Fruit fly (Drosophila melanogaster): ENCODE measurements around the gene CG13658.

Gene CG13658

DNA sequence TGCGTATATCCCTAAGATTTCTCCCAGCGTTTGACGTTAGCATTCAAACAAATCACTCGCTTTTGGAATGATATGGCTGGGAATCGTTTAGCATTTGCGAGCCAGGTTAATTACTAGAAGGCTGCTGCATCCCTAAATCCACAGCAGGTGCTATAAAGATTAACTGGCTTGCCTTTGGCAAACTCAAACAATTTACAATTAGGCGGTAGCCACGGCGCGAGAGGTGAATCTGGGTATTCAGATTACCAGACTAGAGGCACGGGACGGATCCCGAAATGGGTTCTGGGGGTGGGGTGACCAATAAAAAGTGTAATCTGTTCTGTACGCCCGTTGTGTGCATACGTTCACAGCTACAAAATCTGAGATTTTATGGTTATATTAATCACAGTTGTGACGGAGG lies 6.1 kb upstream of the CG13658 start, which contains the start of gene CG11892:
Gene CG11892 (plus strand): TSS at position 384 of the 400 bp plus-strand sequence.
- TF ChIP-seq Snoo (tag; optimal IDR thresholded peaks at IDR 0.05): no peak
- no peak for TF ChIP-seq rn (GFP tag; IDR thresholded peaks at IDR 0.05)
- TF ChIP-seq D1 (tag; optimal IDR thresholded peaks at IDR 0.05): no peak
- no peak for TF ChIP-seq Ets98B (GFP tag; IDR thresholded peaks at IDR 0.05)
- TF ChIP-seq Pif1A (GFP tag; optimal IDR thresholded peaks at IDR 0.05): no peak
- no peak for TF ChIP-seq Pif1B (GFP tag; optimal IDR thresholded peaks at IDR 0.05)
- TF ChIP-seq CG34367 (tag; optimal IDR thresholded peaks at IDR 0.05): no peak
- no peak for TF ChIP-seq CG17806 (tag; optimal IDR thresholded peaks at IDR 0.05)
- no peak for TF ChIP-seq CG12605 (GFP tag; IDR thresholded peaks at IDR 0.05)
- TF ChIP-seq CG9948 (tag; optimal IDR thresholded peaks at IDR 0.05): no peak
- no peak for TF ChIP-seq CG32121 (GFP tag; IDR thresholded peaks at IDR 0.05)
- TF ChIP-seq CG13204 (GFP tag; optimal IDR thresholded peaks at IDR 0.05): no peak
- TF ChIP-seq CG4496 (GFP tag; IDR thresholded peaks at IDR 0.05): no peak
- TF ChIP-seq CG14655 (GFP tag; optimal IDR thresholded peaks at IDR 0.05): no peak
- TF ChIP-seq gl (tag; optimal IDR thresholded peaks at IDR 0.05): no peak
- no peak for TF ChIP-seq CG15710 (tag; optimal IDR thresholded peaks at IDR 0.05)
- no peak for TF ChIP-seq EcR (GFP tag; optimal IDR thresholded peaks at IDR 0.05)
- TF ChIP-seq fd96Ca (GFP tag; IDR thresholded peaks at IDR 0.05): no peak

DNA sequence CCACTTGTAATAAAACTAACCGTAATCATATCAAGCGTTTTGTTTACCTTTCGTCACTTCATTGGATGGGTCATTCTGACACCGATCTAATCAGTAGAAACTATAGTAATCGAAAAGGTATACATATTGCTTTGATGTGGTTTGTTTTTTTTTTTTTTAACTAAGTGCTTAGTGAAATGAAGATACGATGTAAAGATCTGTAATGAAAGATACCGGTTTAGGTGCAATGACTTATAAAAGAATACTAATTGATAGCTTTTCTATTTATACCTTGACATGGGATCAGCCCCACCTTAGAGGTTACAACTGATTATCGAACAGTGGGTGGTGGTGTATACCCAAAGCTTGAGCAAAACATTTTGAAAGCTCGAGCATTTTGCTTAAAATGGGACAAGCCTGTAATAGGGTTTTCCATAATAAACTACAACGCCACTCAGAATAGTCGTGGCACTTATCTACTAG lies 4.0 kb upstream of the CG13658 start, which contains the start of gene CG31300:
Gene CG31300 (plus strand): TSS at position 412 of the 462 bp plus-strand sequence.
- no peak for TF ChIP-seq Ets98B (GFP tag; IDR thresholded peaks at IDR 0.05)
- no peak for TF ChIP-seq Pif1B (GFP tag; optimal IDR thresholded peaks at IDR 0.05)
- no peak for TF ChIP-seq Pif1A (GFP tag; optimal IDR thresholded peaks at IDR 0.05)
- no peak for TF ChIP-seq CG8159 (tag; optimal IDR thresholded peaks at IDR 0.05)
- no peak for TF ChIP-seq CG10348 (GFP tag; IDR thresholded peaks at IDR 0.05)
- no peak for TF ChIP-seq EcR (GFP tag; optimal IDR thresholded peaks at IDR 0.05)
- TF ChIP-seq rn (GFP tag; IDR thresholded peaks at IDR 0.05): no peak
- TF ChIP-seq CG9948 (tag; optimal IDR thresholded peaks at IDR 0.05): no peak
- TF ChIP-seq CG15710 (tag; optimal IDR thresholded peaks at IDR 0.05): no peak
- TF ChIP-seq gl (tag; optimal IDR thresholded peaks at IDR 0.05): no peak

DNA sequence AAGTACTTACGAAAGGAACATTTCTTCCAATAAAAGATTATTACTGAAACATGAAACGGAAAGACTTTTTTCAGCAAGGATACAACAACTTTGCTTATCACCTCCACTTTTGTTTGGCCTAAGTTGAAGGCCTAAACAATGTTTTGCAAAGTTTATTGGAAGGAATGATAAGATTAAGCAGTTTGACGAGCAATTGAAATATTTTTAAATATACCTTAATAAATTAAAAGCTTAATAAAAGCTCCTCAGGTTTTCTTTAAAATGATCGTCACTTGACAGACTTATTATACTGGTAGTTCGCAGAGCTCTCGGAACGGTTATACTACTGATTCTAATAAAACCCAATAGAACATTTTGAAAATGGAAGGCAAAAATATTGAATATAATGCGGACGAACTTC lies 2.1 kb upstream of the CG13658 start, which contains the start of gene CG31104:
Gene CG31104 (plus strand): TSS at position 301 of the 400 bp plus-strand sequence.
- TF ChIP-seq CG10348 (GFP tag; IDR thresholded peaks at IDR 0.05) (no peak), CG14655 (GFP tag; optimal IDR thresholded peaks at IDR 0.05) (no peak)

DNA sequence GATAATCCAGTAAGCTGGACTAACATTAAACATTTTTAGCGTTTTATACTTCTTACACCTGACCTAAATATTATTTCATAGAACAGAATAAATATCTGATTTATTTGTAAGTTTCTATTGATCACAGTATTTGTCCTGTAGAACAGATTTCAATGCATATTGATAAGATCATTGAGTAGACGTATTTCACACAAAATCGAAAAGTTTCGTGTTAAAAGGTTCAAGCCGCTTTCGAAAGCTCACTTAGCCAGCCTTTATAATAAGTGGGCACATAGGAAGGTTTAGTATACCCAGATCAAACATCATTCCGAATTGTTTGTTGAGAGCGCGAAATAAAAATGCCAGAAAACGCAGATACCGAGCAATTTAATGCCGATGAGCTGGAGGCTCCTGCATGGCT lies 2.3 kb downstream of the CG13658 start, which contains the start of gene CG11893:
Gene CG11893 (plus strand): TSS at position 301 of the 400 bp plus-strand sequence.
- TF ChIP-seq fd96Ca (GFP tag; IDR thresholded peaks at IDR 0.05): no peak
- TF ChIP-seq Ets98B (GFP tag; IDR thresholded peaks at IDR 0.05): no peak
- no peak for TF ChIP-seq CG32121 (GFP tag; IDR thresholded peaks at IDR 0.05)
- no peak for TF ChIP-seq CG34367 (tag; optimal IDR thresholded peaks at IDR 0.05)
- TF ChIP-seq Snoo (tag; optimal IDR thresholded peaks at IDR 0.05): no peak
- TF ChIP-seq CG12605 (GFP tag; IDR thresholded peaks at IDR 0.05): no peak
- TF ChIP-seq CG8301 (tag; optimal IDR thresholded peaks at IDR 0.05): no peak

DNA sequence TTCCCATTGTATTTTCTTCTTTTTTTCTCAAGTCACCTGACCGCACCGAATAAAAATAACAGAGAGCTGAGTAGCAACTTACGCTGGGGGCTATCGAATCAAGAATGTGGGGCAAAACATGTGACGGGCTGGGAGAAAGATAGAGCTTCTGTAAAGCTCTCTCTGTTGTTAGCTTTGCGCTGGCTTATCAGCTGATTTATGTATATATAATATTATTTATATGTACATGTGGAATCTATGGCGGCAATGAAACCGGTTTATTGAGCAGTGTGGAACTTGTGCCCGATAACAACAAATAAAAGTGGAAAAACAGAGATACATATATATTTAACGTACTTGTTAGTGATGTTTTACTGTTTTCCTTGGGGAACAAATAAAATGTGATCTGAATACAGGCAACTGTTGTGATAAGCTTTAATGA lies 5.6 kb downstream of the CG13658 start, which contains the start of gene CG31098:
Gene CG31098 (minus strand): TSS at position 114 of the 421 bp plus-strand sequence.
- no peak for TF ChIP-seq CG12605 (GFP tag; IDR thresholded peaks at IDR 0.05)
- no peak for TF ChIP-seq CG17806 (tag; optimal IDR thresholded peaks at IDR 0.05)
- TF ChIP-seq Pif1A (GFP tag; optimal IDR thresholded peaks at IDR 0.05): peak; percentile 10
- TF ChIP-seq CG4496 (GFP tag; IDR thresholded peaks at IDR 0.05): no peak; the same call in 2 of the 3 replicates
- no peak for TF ChIP-seq CG34367 (tag; optimal IDR thresholded peaks at IDR 0.05)
- peak; percentile 37 for TF ChIP-seq Pif1B (GFP tag; optimal IDR thresholded peaks at IDR 0.05)

DNA sequence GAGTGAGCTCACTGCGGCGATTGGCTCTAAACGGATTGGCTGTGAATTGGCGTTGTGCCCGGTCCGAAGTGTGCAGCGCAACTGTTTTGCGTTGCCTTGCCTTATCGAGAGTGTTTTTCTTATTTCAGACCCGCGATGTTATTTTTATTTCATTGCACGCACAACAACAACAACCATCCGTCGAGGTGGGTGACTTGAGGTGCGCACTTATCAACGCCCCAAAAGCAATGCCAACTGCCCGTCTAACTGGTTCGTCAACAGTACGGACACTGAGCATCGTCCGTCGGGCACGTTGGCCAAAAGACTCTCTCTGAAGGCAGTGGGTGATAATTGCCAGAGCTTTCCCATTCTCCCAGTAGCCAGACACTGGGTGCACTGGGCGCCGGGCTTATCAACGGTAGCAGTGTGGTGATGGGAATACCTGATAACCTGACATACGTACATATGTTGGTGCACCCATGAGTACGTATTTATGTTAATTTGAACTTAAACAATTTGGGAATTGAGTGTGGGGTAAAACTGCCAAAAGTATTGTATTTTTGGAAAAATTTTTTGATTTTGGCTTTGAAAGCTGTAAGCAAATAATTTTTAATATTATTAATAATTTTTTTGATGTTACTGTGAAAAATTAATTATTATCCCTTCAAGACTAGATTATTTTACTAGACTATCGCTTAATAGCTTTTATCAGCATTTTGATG lies 8.2 kb downstream of the CG13658 start, which contains the start of gene CG31102:
Gene CG31102 (minus strand): TSS at position 275 of the 701 bp plus-strand sequence.
- TF ChIP-seq CG34367 (tag; optimal IDR thresholded peaks at IDR 0.05): no peak
- peak; percentile 43; the same call in 1 of the 2 replicates for TF ChIP-seq CG32121 (GFP tag; IDR thresholded peaks at IDR 0.05)
- no peak for TF ChIP-seq CG12605 (GFP tag; IDR thresholded peaks at IDR 0.05)
- TF ChIP-seq gl (tag; optimal IDR thresholded peaks at IDR 0.05): no peak
- no peak for TF ChIP-seq CG15710 (tag; optimal IDR thresholded peaks at IDR 0.05)
- TF ChIP-seq EcR (GFP tag; optimal IDR thresholded peaks at IDR 0.05): peak; percentile 63
- TF ChIP-seq Snoo (tag; optimal IDR thresholded peaks at IDR 0.05): no peak
- no peak for TF ChIP-seq CG17806 (tag; optimal IDR thresholded peaks at IDR 0.05)
- TF ChIP-seq CG9948 (tag; optimal IDR thresholded peaks at IDR 0.05): no peak

DNA sequence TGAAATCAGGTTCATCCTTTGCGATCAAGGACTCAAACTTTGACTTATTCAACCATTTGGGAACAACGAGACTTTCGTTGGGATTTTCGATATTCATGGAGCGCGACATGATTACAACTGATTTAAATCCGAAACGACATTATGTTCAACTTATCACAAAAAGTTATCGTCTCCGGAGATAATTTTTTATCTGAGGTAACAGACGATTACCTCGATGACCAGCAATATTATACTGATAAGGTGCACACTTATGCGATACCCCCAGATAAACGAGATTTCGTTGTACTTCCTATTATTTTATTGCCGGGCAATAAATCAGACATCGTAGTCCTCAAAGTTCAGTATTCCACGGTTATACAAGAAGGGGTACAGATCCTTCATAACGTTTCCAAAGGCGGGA lies 10.4 kb downstream of the CG13658 start, which contains the start of gene CG31097:
Gene CG31097 (minus strand): TSS at position 101 of the 400 bp plus-strand sequence.
- TF ChIP-seq CG4496 (GFP tag; IDR thresholded peaks at IDR 0.05) (no peak), gl (tag; optimal IDR thresholded peaks at IDR 0.05) (no peak), Pif1A (GFP tag; optimal IDR thresholded peaks at IDR 0.05) (no peak), CG34367 (tag; optimal IDR thresholded peaks at IDR 0.05) (no peak), CG9948 (tag; optimal IDR thresholded peaks at IDR 0.05) (no peak), CG32121 (GFP tag; IDR thresholded peaks at IDR 0.05) (no peak), CG15710 (tag; optimal IDR thresholded peaks at IDR 0.05) (no peak), CG14655 (GFP tag; optimal IDR thresholded peaks at IDR 0.05) (no peak)

Data from whole organism, pupa.